Fruit fly (Drosophila melanogaster): ENCODE measurements around the gene CG1271.
A peak's percentile ranks its signal among the peaks of the same experiment; 100 is the strongest.

The CG1271 gene

dm6 chr3L:3036951-3037586, 15.2 kb upstream of the CG1271 start (continued):
- TF ChIP-seq aop (GFP tag; IDR thresholded peaks at IDR 0.05) (no peak), eve (GFP tag; optimal IDR thresholded peaks at IDR 0.05) (no peak), CG9817 (tag; optimal IDR thresholded peaks at IDR 0.05) (no peak), Doc3 (GFP tag; IDR thresholded peaks at IDR 0.05; ENCODE audit: partially characterized antibody) (no peak), Six4 (GFP tag; optimal IDR thresholded peaks at IDR 0.05) (no peak), CG13424 (tag; optimal IDR thresholded peaks at IDR 0.05) (no peak), Usf (GFP tag; optimal IDR thresholded peaks at IDR 0.05) (no peak), klu (GFP tag; IDR thresholded peaks at IDR 0.05) (no peak), bsh (GFP tag; optimal IDR thresholded peaks at IDR 0.05) (no peak), sens (GFP tag) (peak; percentile 38), Sox100B (GFP tag; optimal IDR thresholded peaks at IDR 0.05) (no peak), schlank (tag; optimal IDR thresholded peaks at IDR 0.05) (no peak), CG17568 (GFP tag; optimal IDR thresholded peaks at IDR 0.05) (no peak), CG11398 (GFP tag; optimal IDR thresholded peaks at IDR 0.05) (no peak), CG5245 (GFP tag; optimal IDR thresholded peaks at IDR 0.05) (no peak), dan (GFP tag; IDR thresholded peaks at IDR 0.05) (no peak), CG42726 (GFP tag; IDR thresholded peaks at IDR 0.05; ENCODE audit: partially characterized antibody) (peak; percentile 22; the same call in 1 of the 2 replicates), sima (GFP tag; optimal IDR thresholded peaks at IDR 0.05) (no peak), nerfin-1 (tag; optimal IDR thresholded peaks at IDR 0.05) (no peak), tx (GFP tag; optimal IDR thresholded peaks at IDR 0.05) (no peak), CG11093 (GFP tag; IDR thresholded peaks at IDR 0.05) (no peak), CG7839 (tag; optimal IDR thresholded peaks at IDR 0.05) (no peak), CG7556 (GFP tag; optimal IDR thresholded peaks at IDR 0.05) (no peak), Hmx (GFP tag; optimal IDR thresholded peaks at IDR 0.05) (no peak), pan (optimal IDR thresholded peaks at IDR 0.05) (no peak), pan (GFP tag; optimal IDR thresholded peaks at IDR 0.05 in 1 of 2, IDR thresholded peaks at IDR 0.05 in 1 of 2) (no peak), CG8388 (GFP tag; optimal IDR thresholded peaks at IDR 0.05) (no peak), ro (GFP tag; IDR thresholded peaks at IDR 0.05) (no peak), CG7372 (GFP tag; IDR thresholded peaks at IDR 0.05) (no peak), Ada2b (GFP tag; IDR thresholded peaks at IDR 0.05) (no peak), bowl (GFP tag; IDR thresholded peaks at IDR 0.05) (no peak), Pdp1 (GFP tag; optimal IDR thresholded peaks at IDR 0.05) (peak in 1 of 2 experiments; percentile 90), CG14014 (GFP tag; IDR thresholded peaks at IDR 0.05) (no peak), CG10654 (GFP tag; optimal IDR thresholded peaks at IDR 0.05) (no peak), shn (GFP tag; optimal IDR thresholded peaks at IDR 0.05) (no peak), fu2 (GFP tag; optimal IDR thresholded peaks at IDR 0.05) (no peak), BEAF-32 (GFP tag; optimal IDR thresholded peaks at IDR 0.05) (no peak), CG10267 (tag; optimal IDR thresholded peaks at IDR 0.05) (no peak), CG13287 (GFP tag; IDR thresholded peaks at IDR 0.05; ENCODE audit: partially characterized antibody) (no peak), CG13624 (GFP tag; optimal IDR thresholded peaks at IDR 0.05) (no peak), rib (GFP tag; IDR thresholded peaks at IDR 0.05) (0 out of 2 replicates have a peak, but pooled peaks have one; percentile 10), CG12769 (tag; optimal IDR thresholded peaks at IDR 0.05) (peak; percentile 91), twi (tag; optimal IDR thresholded peaks at IDR 0.05) (no peak), CG1792 (GFP tag; optimal IDR thresholded peaks at IDR 0.05) (no peak), CG4360 (GFP tag; IDR thresholded peaks at IDR 0.05) (no peak), kni (GFP tag; optimal IDR thresholded peaks at IDR 0.05) (peak; percentile 45), ttk (GFP tag; IDR thresholded peaks at IDR 0.05) (no peak), chn (GFP tag; optimal IDR thresholded peaks at IDR 0.05) (no peak), Dip2 (GFP tag; IDR thresholded peaks at IDR 0.05) (no peak), CG13894 (tag; optimal IDR thresholded peaks at IDR 0.05) (no peak), CG1529 (GFP tag; optimal IDR thresholded peaks at IDR 0.05) (no peak)
